Worm (Caenorhabditis elegans) whole organism, early embryonic: ENCODE measurements around the gene repo-1.

ENCODE experiments used
- B0310.2 ChIP-seq: sonication (generic microtip); optimal IDR thresholded peaks from 2 replicates; lab custom pipeline; 2016; ENCODE audit warnings: mild to moderate bottlenecking, missing genetic modification characterization, missing compliant biosample characterization
- F13C5.2 ChIP-seq: sonication (generic microtip); optimal IDR thresholded peaks from 2 replicates; lab custom pipeline; 2017; ENCODE audit warnings: mild to moderate bottlenecking, missing genetic modification characterization, inconsistent platforms, missing compliant biosample characterization
- aly-1 ChIP-seq: sonication (generic microtip); optimal IDR thresholded peaks from 2 replicates; lab custom pipeline; 2016; ENCODE audit warnings: missing genetic modification characterization, missing compliant biosample characterization
- ama-1 ChIP-seq: fragments of 150-350 bp; optimal IDR thresholded peaks from 2 replicates; lab custom pipeline; 2014
- ceh-13 ChIP-seq: fragments of 200-800 bp; sonication (Bioruptor generic); optimal IDR thresholded peaks from 2 replicates; lab custom pipeline; 2018; ENCODE audit warnings: mild to moderate bottlenecking, missing genetic modification characterization, missing compliant biosample characterization
- ceh-36 ChIP-seq: sonication (generic microtip); optimal IDR thresholded peaks from 2 replicates; lab custom pipeline; 2016; ENCODE audit warnings: missing genetic modification characterization, inconsistent platforms, missing compliant biosample characterization
- ets-7 ChIP-seq: sonication (generic microtip); optimal IDR thresholded peaks from 2 replicates; lab custom pipeline; 2016; ENCODE audit warnings: missing genotype, missing genetic modification characterization, missing compliant biosample characterization
- flt-1 ChIP-seq: fragments of 200-800 bp; sonication (Bioruptor generic); IDR thresholded peaks from 2 replicates; pipeline ENCODE4 v1.3.6; 2022; ENCODE audit warnings: missing genetic modification characterization, missing compliant biosample characterization
- hmbx-1 ChIP-seq: sonication (generic microtip); optimal IDR thresholded peaks from 2 replicates; lab custom pipeline; 2016; ENCODE audit warnings: mild to moderate bottlenecking, missing genetic modification characterization, missing compliant biosample characterization
- hmg-4 ChIP-seq: fragments of 200-800 bp; sonication (Bioruptor generic); optimal IDR thresholded peaks from 2 replicates; lab custom pipeline; 2018; ENCODE audit warnings: mild to moderate bottlenecking, missing genetic modification characterization, missing compliant biosample characterization
- hnd-1 ChIP-seq: sonication (generic microtip); optimal IDR thresholded peaks from 2 replicates; lab custom pipeline; 2016; ENCODE audit warnings: missing genetic modification characterization, missing compliant biosample characterization
- pes-1 ChIP-seq: fragments of 200-800 bp; sonication (Bioruptor generic); IDR thresholded peaks from 2 replicates; pipeline ENCODE4 v1.3.6; 2022; ENCODE audit warnings: missing genetic modification reagents, missing genetic modification characterization, missing compliant biosample characterization
- scrt-1 ChIP-seq: fragments of 200-800 bp; sonication (Bioruptor generic); IDR thresholded peaks from 2 replicates; pipeline ENCODE4 v1.3.6; 2022; ENCODE audit warnings: missing genetic modification characterization, missing compliant biosample characterization
- sea-1 ChIP-seq: fragments of 200-800 bp; sonication (Bioruptor generic); conservative IDR thresholded peaks from 2 replicates; pipeline ENCODE4 v1.3.6; 2022; ENCODE audit warnings: missing genetic modification characterization, missing compliant biosample characterization
- tbx-11 ChIP-seq: fragments of 200-800 bp; sonication (Bioruptor generic); IDR thresholded peaks from 2 replicates; pipeline ENCODE4 v1.3.6; 2022; ENCODE audit warnings: missing genetic modification characterization, missing compliant biosample characterization
- tbx-37 ChIP-seq: fragments of 200-800 bp; sonication (Bioruptor generic); conservative IDR thresholded peaks from 2 replicates; pipeline ENCODE4 v1.3.6; 2022; ENCODE audit warnings: missing genetic modification reagents, missing genetic modification characterization, missing compliant biosample characterization
- tra-4 ChIP-seq: sonication (generic microtip); optimal IDR thresholded peaks from 2 replicates; lab custom pipeline; 2017; ENCODE audit warnings: missing genetic modification characterization, missing compliant biosample characterization

The repo-1 gene

DNA sequence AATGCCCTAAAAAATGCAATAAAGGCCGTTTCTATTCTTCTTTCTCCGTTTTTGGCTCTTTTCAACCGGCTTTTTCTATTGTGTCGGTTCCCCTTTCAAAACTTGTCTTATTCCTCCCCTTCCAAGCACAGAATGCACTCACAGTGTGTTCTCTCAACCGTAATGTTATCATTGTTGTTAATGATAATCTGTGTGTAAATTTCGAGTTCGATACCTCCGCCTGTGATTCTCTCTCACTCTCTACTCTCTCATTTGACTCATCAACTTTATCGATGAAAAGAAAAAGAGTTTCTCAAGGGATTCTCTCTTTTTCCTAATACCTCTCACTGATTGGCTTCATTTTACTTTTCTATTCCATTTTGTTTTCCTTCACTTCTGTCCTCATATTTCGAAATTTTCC lies 44.4 kb downstream of the repo-1 start:
- TF ChIP-seq hnd-1 (tag; lab: Kevin White, UChicago) (no peak), hmbx-1 (tag; lab: Kevin White, UChicago) (no peak), hmg-4 (GFP tag; lab: Kevin White, UChicago) (no peak), aly-1 (tag; lab: Kevin White, UChicago) (no peak), tra-4 (no peak), pes-1 (no peak), ceh-13 (GFP tag; lab: Kevin White, UChicago) (no peak), ama-1 (lab: Kevin White, UChicago) (no peak), ceh-36 (no peak), ets-7 (tag; lab: Kevin White, UChicago) (no peak), tbx-37 (GFP tag; lab: Robert Waterston, UW) (no peak), B0310.2 (tag; lab: Kevin White, UChicago) (no peak), flt-1 (GFP tag; lab: Robert Waterston, UW) (no peak), F13C5.2 (tag; lab: Kevin White, UChicago) (no peak), sea-1 (no peak), tbx-11 (GFP tag; lab: Robert Waterston, UW) (no peak), scrt-1 (GFP tag; lab: Robert Waterston, UW) (no peak)

- TF ChIP-seq ama-1 (lab: Kevin White, UChicago): no peak
- no peak for TF ChIP-seq tbx-11 (GFP tag; lab: Robert Waterston, UW)
- TF ChIP-seq flt-1 (GFP tag; lab: Robert Waterston, UW): no peak
- TF ChIP-seq hmg-4 (GFP tag; lab: Kevin White, UChicago): no peak
- TF ChIP-seq pes-1: no peak
- TF ChIP-seq ets-7 (tag; lab: Kevin White, UChicago): no peak
- TF ChIP-seq scrt-1 (GFP tag; lab: Robert Waterston, UW): no peak
Measured at ce11 chrIV:12129204-12129603, 44.9 kb downstream of the repo-1 start, which contains the start of gene lin-24. TSS of gene lin-24 (plus strand) at chrIV:12129504.

DNA sequence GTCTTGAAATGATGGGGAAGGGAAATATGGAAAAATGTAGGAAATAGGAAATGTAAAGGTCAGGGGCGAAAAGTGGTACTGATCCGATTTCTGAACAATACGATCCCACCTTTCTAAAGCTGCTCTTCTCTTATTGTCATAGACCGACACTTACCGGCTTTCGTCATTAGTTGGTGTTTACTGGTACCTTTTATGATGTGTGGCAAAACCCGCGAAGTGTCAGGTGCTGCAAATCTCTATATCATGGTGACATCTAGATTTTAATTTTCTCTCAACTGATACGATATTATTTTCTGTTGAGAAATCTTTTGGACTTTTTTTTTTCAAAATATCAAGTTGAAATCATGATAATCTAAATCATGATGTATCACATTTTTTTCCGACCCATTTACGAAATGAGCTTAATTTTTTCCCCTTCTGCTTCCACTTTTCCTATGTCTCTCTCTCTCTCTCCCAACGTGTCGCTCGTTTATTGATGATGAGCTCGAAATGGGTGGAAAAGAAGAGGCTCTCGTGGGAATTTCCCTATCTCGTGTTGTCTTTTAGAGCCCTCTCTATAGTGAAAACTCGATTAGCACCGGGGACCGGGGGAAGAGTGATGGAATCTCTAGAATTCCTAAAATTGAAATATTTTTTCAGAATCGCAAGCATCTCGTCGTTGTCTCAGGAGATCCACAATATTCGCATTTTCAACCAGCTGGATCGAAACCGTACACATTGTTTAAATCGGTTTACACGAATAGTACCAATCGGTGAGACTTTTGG lies 47.2 kb downstream of the repo-1 start:
- TF ChIP-seq ama-1 (lab: Kevin White, UChicago) (no peak), hmbx-1 (tag; lab: Kevin White, UChicago) (no peak), ceh-13 (GFP tag; lab: Kevin White, UChicago) (no peak), B0310.2 (tag; lab: Kevin White, UChicago) (no peak), pes-1 (no peak), F13C5.2 (tag; lab: Kevin White, UChicago) (no peak), tbx-11 (GFP tag; lab: Robert Waterston, UW) (no peak)

- TF ChIP-seq hmbx-1 (tag; lab: Kevin White, UChicago) (no peak), tbx-11 (GFP tag; lab: Robert Waterston, UW) (no peak), flt-1 (GFP tag; lab: Robert Waterston, UW) (no peak), hmg-4 (GFP tag; lab: Kevin White, UChicago) (no peak), ceh-13 (GFP tag; lab: Kevin White, UChicago) (no peak), F13C5.2 (tag; lab: Kevin White, UChicago) (no peak)
Measured at ce11 chrIV:12133776-12134175, 49.5 kb downstream of the repo-1 start.
